Worm (Caenorhabditis elegans): Measurements from ENCODE around the gene C23G10.2.

C23G10.2 gene

ce11 chrIII:6158642-6159475 is 49.0 kb upstream of the C23G10.2 start, which contains the start of gene nfm-1:
Gene nfm-1, plus strand, starts transcription at chrIII:6159453.
- TF ChIP-seq Y53G8AR.9 (GFP tag; conservative IDR thresholded peaks at IDR 0.05): peak; percentile 68
- no peak for TF ChIP-seq bed-2 (GFP tag; IDR thresholded peaks at IDR 0.05)
- peak; percentile 69 for TF ChIP-seq F52B5.7 (tag; optimal IDR thresholded peaks at IDR 0.05)
- TF ChIP-seq K11D2.4 (GFP tag; IDR thresholded peaks at IDR 0.05): no peak
- peak; percentile 8 for TF ChIP-seq tlf-1 (GFP tag; optimal IDR thresholded peaks at IDR 0.05)
- TF ChIP-seq lsy-27 (tag; optimal IDR thresholded peaks at IDR 0.05; ENCODE audit: borderline replicate concordance, insufficient read depth): peak; percentile 37
- 0 out of 2 replicates have a peak, but pooled peaks have one; percentile 66 for TF ChIP-seq cebp-2 (GFP tag; IDR thresholded peaks at IDR 0.05)
- TF ChIP-seq ztf-6 (GFP tag; IDR thresholded peaks at IDR 0.05): peak; percentile 19; the same call in 1 of the 2 replicates
- no peak for TF ChIP-seq egl-18 (GFP tag; IDR thresholded peaks at IDR 0.05)
- TF ChIP-seq rpc-1 (optimal IDR thresholded peaks at IDR 0.05): peak; percentile 84
- peak; percentile 91 for TF ChIP-seq rpc-1 (tag; optimal IDR thresholded peaks at IDR 0.05)
- peak; percentile 76 for TF ChIP-seq T26A5.8 (tag; optimal IDR thresholded peaks at IDR 0.05)
- peak; percentile 45 to 54 for TF ChIP-seq rec-8 (tag; optimal IDR thresholded peaks at IDR 0.05)
- peak; percentile 70 for TF ChIP-seq atf-7 (tag; optimal IDR thresholded peaks at IDR 0.05)
- no peak for TF ChIP-seq sdz-38 (tag; optimal IDR thresholded peaks at IDR 0.05)
- peak; percentile 69; the same call in 1 of the 2 replicates for TF ChIP-seq attf-3 (GFP tag; conservative IDR thresholded peaks at IDR 0.05)
- TF ChIP-seq snpc-4 (GFP tag; optimal IDR thresholded peaks at IDR 0.05): peak; percentile 30
- peak in 3 of 4 experiments; percentile 21 to 65 (median 44) for TF ChIP-seq snpc-4 (tag; optimal IDR thresholded peaks at IDR 0.05)
- TF ChIP-seq nfya-2 (GFP tag; IDR thresholded peaks at IDR 0.05): no peak
- peak; percentile 79 for TF ChIP-seq akir-1 (GFP tag; optimal IDR thresholded peaks at IDR 0.05)
- no peak for TF ChIP-seq hlh-26 (GFP tag; conservative IDR thresholded peaks at IDR 0.05)
- peak; percentile 60 for TF ChIP-seq lsl-1 (GFP tag; optimal IDR thresholded peaks at IDR 0.05)
- TF ChIP-seq gei-17 (GFP tag; optimal IDR thresholded peaks at IDR 0.05): peak; percentile 44
- peak; percentile 79 for TF ChIP-seq B0336.3 (GFP tag; IDR thresholded peaks at IDR 0.05)
- peak; percentile 86 for TF ChIP-seq die-1 (tag; optimal IDR thresholded peaks at IDR 0.05)
- no peak for TF ChIP-seq ztf-22 (GFP tag; optimal IDR thresholded peaks at IDR 0.05)
- TF ChIP-seq F49E8.2 (tag; optimal IDR thresholded peaks at IDR 0.05; ENCODE audit: insufficient read depth): peak; percentile 60
- peak; percentile 99 for TF ChIP-seq nhr-80 (tag; optimal IDR thresholded peaks at IDR 0.05)
- TF ChIP-seq Y53F4B.3 (GFP tag; IDR thresholded peaks at IDR 0.05): no peak
- TF ChIP-seq F37B4.10 (GFP tag; IDR thresholded peaks at IDR 0.05): no peak
- TF ChIP-seq dox-1 (GFP tag; IDR thresholded peaks at IDR 0.05): peak; percentile 71
- peak; percentile 78 for TF ChIP-seq nhr-90 (tag; optimal IDR thresholded peaks at IDR 0.05)
- TF ChIP-seq ceh-91 (GFP tag; IDR thresholded peaks at IDR 0.05): peak; percentile 39; the same call in 1 of the 2 replicates
- no peak for TF ChIP-seq bed-1 (GFP tag; IDR thresholded peaks at IDR 0.05)
- no peak for TF ChIP-seq B0035.1 (tag; optimal IDR thresholded peaks at IDR 0.05)
- TF ChIP-seq unc-130 (GFP tag; optimal IDR thresholded peaks at IDR 0.05): peak; percentile 54
- TF ChIP-seq madf-8 (GFP tag; conservative IDR thresholded peaks at IDR 0.05): peak; percentile 41; the same call in 1 of the 2 replicates
- TF ChIP-seq F33H1.4 (GFP tag; IDR thresholded peaks at IDR 0.05): peak; percentile 44
- 0 out of 2 replicates have a peak, but pooled peaks have one; percentile 5 for TF ChIP-seq Y95B8A.8 (GFP tag; IDR thresholded peaks at IDR 0.05)
- TF ChIP-seq cebp-1 (GFP tag; IDR thresholded peaks at IDR 0.05): peak; percentile 55
- TF ChIP-seq cebp-1 (tag; optimal IDR thresholded peaks at IDR 0.05): peak; percentile 74
- 0 out of 2 replicates have a peak, but pooled peaks have one; percentile 18 for TF ChIP-seq Y67H2A.10 (GFP tag; conservative IDR thresholded peaks at IDR 0.05)
- peak; percentile 71 for TF ChIP-seq athp-1 (tag; optimal IDR thresholded peaks at IDR 0.05)
- peak; percentile 81 for TF ChIP-seq pbrm-1 (GFP tag; IDR thresholded peaks at IDR 0.05)
- TF ChIP-seq F57C9.4 (tag; optimal IDR thresholded peaks at IDR 0.05): no peak
- no peak for TF ChIP-seq ceh-79 (tag; optimal IDR thresholded peaks at IDR 0.05)
- peak; percentile 76 for TF ChIP-seq rcor-1 (GFP tag; IDR thresholded peaks at IDR 0.05)
